Worm (Caenorhabditis elegans): ENCODE data around the gene F13E6.2.

- no peak for TF ChIP-seq ztf-11 (tag; optimal IDR thresholded peaks at IDR 0.05)
- TF ChIP-seq snpc-4 (tag; optimal IDR thresholded peaks at IDR 0.05), result no peak
- no peak for TF ChIP-seq lin-13 (tag; optimal IDR thresholded peaks at IDR 0.05)
- no peak for TF ChIP-seq bed-3 (GFP tag; optimal IDR thresholded peaks at IDR 0.05)
- no peak for TF ChIP-seq nhr-237 (tag; optimal IDR thresholded peaks at IDR 0.05)
- TF ChIP-seq nhr-12 (tag; optimal IDR thresholded peaks at IDR 0.05), result no peak
- TF ChIP-seq elt-3 (tag; optimal IDR thresholded peaks at IDR 0.05), result no peak
- TF ChIP-seq nhr-28 (tag; optimal IDR thresholded peaks at IDR 0.05), result no peak
- TF ChIP-seq nhr-76 (tag; optimal IDR thresholded peaks at IDR 0.05), result no peak
- TF ChIP-seq elt-1 (tag; optimal IDR thresholded peaks at IDR 0.05; ENCODE audit: borderline replicate concordance, insufficient read depth), result no peak
- no peak for TF ChIP-seq unc-39 (tag; optimal IDR thresholded peaks at IDR 0.05)
- no peak for TF ChIP-seq ham-2 (GFP tag; optimal IDR thresholded peaks at IDR 0.05)
Measured at ce11 chrX:10687317-10687716, 13.2 kb upstream of the F13E6.2 start.
